Fruit fly (Drosophila melanogaster): ENCODE measurements around the gene CG31752.
A peak's percentile ranks its signal among the peaks of the same experiment; 100 is the strongest.

CG31752 gene

dm6 chr2L:18823243-18823803 lies 17.8 kb downstream of the CG31752 start, which contains the start of gene Ugt36D1 (continued):
- TF ChIP-seq CG16779 (tag; optimal IDR thresholded peaks at IDR 0.05) = no peak
- TF ChIP-seq Eip78C (GFP tag) = peak; percentile 41
- TF ChIP-seq Eip75B (GFP tag; optimal IDR thresholded peaks at IDR 0.05) = peak; percentile 13
- TF ChIP-seq CG8319 (GFP tag; optimal IDR thresholded peaks at IDR 0.05) = no peak
- no peak for TF ChIP-seq cyc (GFP tag; optimal IDR thresholded peaks at IDR 0.05)
- peak; percentile 92 for TF ChIP-seq Blimp-1 (GFP tag; optimal IDR thresholded peaks at IDR 0.05)
- no peak for TF ChIP-seq CG9139 (GFP tag; optimal IDR thresholded peaks at IDR 0.05)
- TF ChIP-seq achi (GFP tag; optimal IDR thresholded peaks at IDR 0.05) = no peak
- no peak for TF ChIP-seq CG34406 (GFP tag; optimal IDR thresholded peaks at IDR 0.05)
- TF ChIP-seq CG11294 (GFP tag; IDR thresholded peaks at IDR 0.05) = no peak
- TF ChIP-seq Smox (GFP tag; optimal IDR thresholded peaks at IDR 0.05) = no peak
- peak; percentile 76 for TF ChIP-seq CG6854 (GFP tag; optimal IDR thresholded peaks at IDR 0.05)
- no peak for TF ChIP-seq CG10631 (GFP tag; optimal IDR thresholded peaks at IDR 0.05)
- TF ChIP-seq Hr39 (GFP tag; optimal IDR thresholded peaks at IDR 0.05) = no peak
- TF ChIP-seq CG1621 (tag; optimal IDR thresholded peaks at IDR 0.05) = peak; percentile 25
- no peak for TF ChIP-seq Lpt (GFP tag; optimal IDR thresholded peaks at IDR 0.05)
- no peak for TF ChIP-seq CG8119 (GFP tag; IDR thresholded peaks at IDR 0.05)
- no peak for TF ChIP-seq salr (GFP tag; optimal IDR thresholded peaks at IDR 0.05)
- peak; percentile 55 for TF ChIP-seq Eip93F (GFP tag; optimal IDR thresholded peaks at IDR 0.05)
- TF ChIP-seq Hr4 (GFP tag; optimal IDR thresholded peaks at IDR 0.05) = peak; percentile 14
- TF ChIP-seq Met (GFP tag; optimal IDR thresholded peaks at IDR 0.05) = no peak
- TF ChIP-seq CG11762 (GFP tag; optimal IDR thresholded peaks at IDR 0.05; ENCODE audit: insufficient read depth) = no peak
- no peak for TF ChIP-seq CG7368 (GFP tag; optimal IDR thresholded peaks at IDR 0.05)
- TF ChIP-seq eg (GFP tag; IDR thresholded peaks at IDR 0.05) = no peak
- no peak for TF ChIP-seq Gug (GFP tag; IDR thresholded peaks at IDR 0.05)
- no peak for TF ChIP-seq Sox14 (GFP tag; optimal IDR thresholded peaks at IDR 0.05)
- no peak for TF ChIP-seq CG10669 (GFP tag; optimal IDR thresholded peaks at IDR 0.05)
- TF ChIP-seq CG6276 (GFP tag; optimal IDR thresholded peaks at IDR 0.05) = no peak
- TF ChIP-seq esn (GFP tag; optimal IDR thresholded peaks at IDR 0.05) = peak; percentile 22
- no peak for TF ChIP-seq CG32006 (GFP tag; optimal IDR thresholded peaks at IDR 0.05)
- TF ChIP-seq Sox102F (GFP tag; optimal IDR thresholded peaks at IDR 0.05) = peak; percentile 4
- no peak for TF ChIP-seq acj6 (GFP tag; optimal IDR thresholded peaks at IDR 0.05)

- TF ChIP-seq CG10669 (GFP tag; optimal IDR thresholded peaks at IDR 0.05) = no peak
- TF ChIP-seq fkh (GFP tag; optimal IDR thresholded peaks at IDR 0.05) = peak; percentile 73
- peak; percentile 3 for TF ChIP-seq CG8632 (GFP tag; optimal IDR thresholded peaks at IDR 0.05)
Measured at dm6 chr2L:18822805-18823204, 18.3 kb downstream of the CG31752 start.

DNA sequence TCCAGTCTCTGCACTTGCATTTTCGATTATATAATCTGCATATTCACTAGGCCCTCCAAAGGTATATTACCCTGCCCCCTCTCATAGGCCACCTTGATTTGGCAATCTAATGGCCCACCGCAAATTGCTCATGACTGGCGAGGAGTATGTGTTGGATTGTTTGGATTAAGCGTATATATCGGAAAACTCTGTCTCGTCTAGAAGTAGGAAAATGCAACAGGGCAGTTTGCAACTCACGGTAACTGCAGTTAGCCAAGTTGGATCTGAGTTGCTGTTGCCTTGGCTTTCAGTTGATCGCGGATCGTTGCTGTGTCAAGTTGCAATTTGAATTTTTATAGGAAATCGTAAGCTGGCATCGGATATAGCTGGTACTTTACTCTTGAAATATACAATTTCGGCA lies 22.1 kb downstream of the CG31752 start, which contains the start of gene Ugt36F1:
Gene Ugt36F1 (plus strand): TSS at position 301 of the 400 bp plus-strand sequence.
- TF ChIP-seq CG6163 (GFP tag; IDR thresholded peaks at IDR 0.05) = no peak
- no peak for TF ChIP-seq cyc (GFP tag; optimal IDR thresholded peaks at IDR 0.05)
- no peak for TF ChIP-seq CG8632 (GFP tag; optimal IDR thresholded peaks at IDR 0.05)

- peak; percentile 17 for TF ChIP-seq svp (GFP tag)
- no peak for TF ChIP-seq topi (GFP tag; optimal IDR thresholded peaks at IDR 0.05)
Measured at dm6 chr2L:18818397-18818796, 22.7 kb downstream of the CG31752 start.

All from whole organism, prepupa.